Fruit fly (Drosophila melanogaster) whole organism, prepupa: ENCODE data around the gene dpp.

Experiments used
- Blimp-1 ChIP-seq: fragments of 200-800 bp; sonication (Bioruptor generic); optimal IDR thresholded peaks from 3 replicates; lab custom pipeline; 2017; ENCODE audit warnings: missing biosample characterization, missing genetic modification characterization, mild to moderate bottlenecking, moderate library complexity, missing genetic modification reagents
- CG31627 ChIP-seq: fragments of 200-800 bp; sonication (Bioruptor generic); optimal IDR thresholded peaks from 3 replicates; lab custom pipeline; 2016; ENCODE audit warnings: missing biosample characterization, missing genetic modification characterization
- CG32006 ChIP-seq: fragments of 200-800 bp; sonication (Bioruptor generic); optimal IDR thresholded peaks from 3 replicates; lab custom pipeline; 2017; ENCODE audit warnings: missing biosample characterization, mild to moderate bottlenecking, missing genetic modification characterization
- CG34406 ChIP-seq: fragments of 200-800 bp; sonication (Bioruptor generic); optimal IDR thresholded peaks from 3 replicates; lab custom pipeline; 2016; ENCODE audit warnings: missing biosample characterization, missing genetic modification characterization
- CG4318 ChIP-seq: fragments of 200-800 bp; sonication (Bioruptor generic); optimal IDR thresholded peaks from 3 replicates; lab custom pipeline; 2017; ENCODE audit warnings: missing biosample characterization, mild to moderate bottlenecking, missing genetic modification characterization
- CG6276 ChIP-seq: fragments of 200-800 bp; sonication (Bioruptor generic); optimal IDR thresholded peaks from 2 replicates; lab custom pipeline; 2017; ENCODE audit warnings: missing biosample characterization, mild to moderate bottlenecking, missing genetic modification characterization
- CG6792 ChIP-seq: fragments of 200-800 bp; sonication (Bioruptor generic); optimal IDR thresholded peaks from 3 replicates; lab custom pipeline; 2016; ENCODE audit warnings: missing biosample characterization, missing genetic modification characterization
- CG6854 ChIP-seq: fragments of 200-800 bp; sonication (Bioruptor generic); optimal IDR thresholded peaks from 2 replicates; lab custom pipeline; 2017; ENCODE audit warnings: missing biosample characterization, mild to moderate bottlenecking, missing genetic modification characterization
- CG8119 ChIP-seq: fragments of 200-800 bp; sonication (Bioruptor generic); IDR thresholded peaks from 3 replicates; pipeline ENCODE4 v1.3.6; 2022; ENCODE audit warnings: missing biosample characterization, missing genetic modification characterization
- Eip78C ChIP-seq: fragments of 200-800 bp; sonication (Bioruptor generic); peaks from one replicate; lab custom pipeline; 2016; ENCODE audit warnings: missing biosample characterization, missing genetic modification characterization
- Ets21C ChIP-seq: fragments of 200-800 bp; sonication (Bioruptor generic); optimal IDR thresholded peaks from 3 replicates; lab custom pipeline; 2016; ENCODE audit warnings: missing biosample characterization, missing genetic modification characterization
- OdsH ChIP-seq: fragments of 200-800 bp; sonication (Bioruptor generic); optimal IDR thresholded peaks from 3 replicates; lab custom pipeline; 2016; ENCODE audit warnings: missing biosample characterization, missing genetic modification characterization
- Sox14 ChIP-seq: fragments of 200-800 bp; sonication (Bioruptor generic); optimal IDR thresholded peaks from 3 replicates; lab custom pipeline; 2016; ENCODE audit warnings: missing biosample characterization, missing genetic modification characterization
- acj6 ChIP-seq: fragments of 200-800 bp; sonication (Bioruptor generic); optimal IDR thresholded peaks from 3 replicates; lab custom pipeline; 2016; ENCODE audit warnings: missing biosample characterization, missing genetic modification characterization

- TF ChIP-seq OdsH (GFP tag; lab: Kevin White, UChicago) (no peak), CG6276 (GFP tag; lab: Kevin White, UChicago) (no peak), Ets21C (GFP tag; lab: Kevin White, UChicago) (no peak), CG4318 (GFP tag; lab: Kevin White, UChicago) (no peak), acj6 (GFP tag; lab: Kevin White, UChicago) (no peak), CG6854 (no peak), CG32006 (GFP tag; lab: Kevin White, UChicago) (no peak), Eip78C (no peak), Blimp-1 (no peak), CG34406 (GFP tag; lab: Kevin White, UChicago) (no peak), CG6792 (GFP tag; lab: Kevin White, UChicago) (no peak), CG8119 (GFP tag; lab: Robert Waterston, UW) (no peak), Sox14 (GFP tag; lab: Kevin White, UChicago) (no peak), CG31627 (GFP tag; lab: Kevin White, UChicago) (no peak)
These were observed 26.0 kb upstream of the dpp start for dm6 chr2L:2402194-2402593.
